Worm (Caenorhabditis elegans) whole organism, L3 larva: ENCODE data around the gene nstp-9.

Experiments used
- aly-2 ChIP-seq: fragments of 150-350 bp; optimal IDR thresholded peaks from 2 replicates; lab custom pipeline; 2014; ENCODE audit warnings: missing biosample characterization, missing genetic modification characterization
- ama-1 ChIP-seq: fragments of 150-350 bp; optimal IDR thresholded peaks from 2 replicates; lab custom pipeline; 2018
- ceh-82 ChIP-seq: fragments of 150-350 bp; optimal IDR thresholded peaks from 2 replicates; lab custom pipeline; 2014; ENCODE audit warnings: missing biosample characterization, missing genetic modification characterization
- ceh-9 ChIP-seq: sonication (generic microtip); optimal IDR thresholded peaks from 2 replicates; lab custom pipeline; 2018; ENCODE audit warnings: missing biosample characterization, missing genetic modification characterization
- daf-12 ChIP-seq: fragments of 150-350 bp; optimal IDR thresholded peaks from 2 replicates; lab custom pipeline; 2014; ENCODE audit warnings: missing biosample characterization, missing genetic modification reagents, missing genetic modification characterization
- egl-5 ChIP-seq: fragments of 150-350 bp; optimal IDR thresholded peaks from 2 replicates; lab custom pipeline; 2017; ENCODE audit warnings: missing biosample characterization, missing genetic modification reagents, missing genetic modification characterization, inconsistent platforms
- elt-2 ChIP-seq: sonication (generic microtip); optimal IDR thresholded peaks from 2 replicates; lab custom pipeline; 2016; ENCODE audit warnings: missing genetic modification reagents, mild to moderate bottlenecking, missing genetic modification characterization, missing compliant biosample characterization
- elt-3 ChIP-seq, 3 experiments: fragments of 150-350 bp in 1 of 3; sonication (generic microtip) in 2 of 3; optimal IDR thresholded peaks; 2 replicates in 2 of 3; 4 replicates in 1 of 3; lab custom pipeline; 2014 to 2017; ENCODE audit warnings: missing biosample characterization in 3 of 3, missing genetic modification characterization in 3 of 3
- eor-1 ChIP-seq, 2 experiments: fragments of 150-350 bp; optimal IDR thresholded peaks; 2 replicates each; lab custom pipeline; 2014 to 2018; ENCODE audit warnings: missing biosample characterization in 2 of 2, missing genetic modification characterization in 2 of 2
- lin-15B ChIP-seq: fragments of 150-350 bp; optimal IDR thresholded peaks from 2 replicates; lab custom pipeline; 2014; ENCODE audit warnings: missing biosample characterization, missing genetic modification characterization
- lin-39 ChIP-seq: fragments of 150-350 bp; optimal IDR thresholded peaks from 2 replicates; lab custom pipeline; 2018; ENCODE audit warnings: missing biosample characterization, missing genetic modification reagents, missing genetic modification characterization
- lsy-12 ChIP-seq: sonication (generic microtip); optimal IDR thresholded peaks from 2 replicates; lab custom pipeline; 2016; ENCODE audit warnings: mild to moderate bottlenecking, missing genetic modification characterization, missing compliant biosample characterization
- mdl-1 ChIP-seq: fragments of 150-350 bp; optimal IDR thresholded peaks from 2 replicates; lab custom pipeline; 2014; ENCODE audit warnings: missing biosample characterization, missing genetic modification characterization
- mml-1 ChIP-seq: fragments of 150-350 bp; sonication (generic microtip); optimal IDR thresholded peaks from 3 replicates; lab custom pipeline; 2014; ENCODE audit warnings: missing biosample characterization, missing genetic modification characterization
- nhr-23 ChIP-seq: fragments of 150-350 bp; optimal IDR thresholded peaks from 2 replicates; lab custom pipeline; 2014; ENCODE audit warnings: missing biosample characterization, missing genetic modification reagents, missing genetic modification characterization
- nhr-25 ChIP-seq: sonication (generic microtip); optimal IDR thresholded peaks from 2 replicates; lab custom pipeline; 2017; ENCODE audit warnings: missing biosample characterization, missing genetic modification characterization
- nhr-67 ChIP-seq: fragments of 150-350 bp; optimal IDR thresholded peaks from 2 replicates; lab custom pipeline; 2014; ENCODE audit warnings: missing biosample characterization, missing genetic modification characterization
- nhr-76 ChIP-seq: fragments of 150-350 bp; sonication (generic microtip); optimal IDR thresholded peaks from 5 replicates; lab custom pipeline; 2014; ENCODE audit warnings: missing biosample characterization, missing genetic modification characterization
- nhr-77 ChIP-seq: fragments of 150-350 bp; optimal IDR thresholded peaks from 2 replicates; lab custom pipeline; 2014; ENCODE audit warnings: missing biosample characterization, missing genetic modification characterization
- pha-4 ChIP-seq: fragments of 150-350 bp; optimal IDR thresholded peaks from 2 replicates; lab custom pipeline; 2014; ENCODE audit warnings: missing biosample characterization, missing genetic modification reagents, missing genetic modification characterization
- pqm-1 ChIP-seq: fragments of 150-350 bp; optimal IDR thresholded peaks from 2 replicates; lab custom pipeline; 2017; ENCODE audit warnings: missing biosample characterization, missing genetic modification characterization, inconsistent platforms
- skn-1 ChIP-seq: fragments of 150-350 bp; optimal IDR thresholded peaks from 2 replicates; lab custom pipeline; 2014; ENCODE audit warnings: missing biosample characterization, missing genetic modification characterization

Gene nstp-9

DNA sequence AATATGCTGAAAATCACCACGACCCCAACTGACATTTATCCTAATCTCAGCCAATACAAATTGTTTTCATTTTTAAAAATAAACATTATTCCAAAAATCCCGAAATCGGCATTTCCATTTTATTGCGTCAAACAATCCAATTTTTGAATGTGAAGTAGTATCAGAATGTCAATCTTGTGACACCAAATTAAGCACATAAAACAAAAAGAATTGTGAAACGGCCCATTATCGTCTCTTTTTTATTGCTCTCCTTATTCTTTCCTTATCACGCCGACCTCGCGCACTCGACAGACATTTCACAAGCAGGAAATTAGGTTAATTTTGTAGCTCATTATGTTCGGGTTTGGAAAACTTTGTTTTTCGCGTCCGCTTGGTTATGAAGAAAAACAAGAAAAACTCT lies 39.0 kb downstream of the nstp-9 start, which contains the start of gene T21E8.4:
TSS of gene T21E8.4 (plus strand) at position 301 of the 400 bp plus-strand sequence.
- TF ChIP-seq daf-12 (tag; lab: Kevin White, UChicago), result no peak
- no peak for TF ChIP-seq nhr-76 (tag; lab: Kevin White, UChicago)
- no peak for TF ChIP-seq ama-1 (lab: Kevin White, UChicago)
- no peak for TF ChIP-seq lsy-12 (tag; lab: Kevin White, UChicago)
- TF ChIP-seq ceh-9, result no peak
- TF ChIP-seq skn-1 (tag; lab: Kevin White, UChicago), result no peak
- TF ChIP-seq nhr-67 (tag; lab: Kevin White, UChicago), result no peak
- TF ChIP-seq lin-15B, result no peak

DNA sequence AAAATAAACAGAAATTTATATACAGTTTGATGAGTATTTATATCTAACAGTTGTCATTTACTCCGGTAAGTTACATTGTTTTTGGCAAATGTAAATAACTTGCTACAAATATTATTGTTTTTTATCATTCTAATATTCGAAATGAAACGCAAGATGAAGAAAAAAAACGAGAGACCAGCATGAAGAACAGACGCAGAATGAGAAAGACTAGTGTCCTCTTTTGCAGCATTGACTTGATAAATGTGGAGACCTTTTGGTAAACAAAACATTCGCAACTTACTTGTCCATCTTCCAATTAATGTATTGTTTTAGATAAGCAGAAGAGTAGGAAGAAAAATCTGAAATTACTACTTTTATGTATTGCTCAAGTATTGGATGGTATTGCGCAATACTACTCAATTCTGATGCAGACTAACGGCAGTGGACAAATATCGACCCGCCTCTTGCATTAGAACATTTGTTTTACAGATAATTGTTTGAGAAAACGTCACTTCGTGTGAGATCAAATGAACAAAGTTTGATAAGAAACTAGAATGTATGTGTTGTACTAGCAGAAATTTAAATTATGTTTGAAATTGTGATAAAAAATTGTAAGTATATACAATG lies 42.3 kb downstream of the nstp-9 start, which contains the start of gene pgp-6:
TSS of gene pgp-6 (minus strand) at position 288 of the 606 bp plus-strand sequence.
- TF ChIP-seq aly-2 (tag; lab: Kevin White, UChicago), result no peak
- peak; percentile 67 for TF ChIP-seq elt-2 (tag; lab: Kevin White, UChicago)

DNA sequence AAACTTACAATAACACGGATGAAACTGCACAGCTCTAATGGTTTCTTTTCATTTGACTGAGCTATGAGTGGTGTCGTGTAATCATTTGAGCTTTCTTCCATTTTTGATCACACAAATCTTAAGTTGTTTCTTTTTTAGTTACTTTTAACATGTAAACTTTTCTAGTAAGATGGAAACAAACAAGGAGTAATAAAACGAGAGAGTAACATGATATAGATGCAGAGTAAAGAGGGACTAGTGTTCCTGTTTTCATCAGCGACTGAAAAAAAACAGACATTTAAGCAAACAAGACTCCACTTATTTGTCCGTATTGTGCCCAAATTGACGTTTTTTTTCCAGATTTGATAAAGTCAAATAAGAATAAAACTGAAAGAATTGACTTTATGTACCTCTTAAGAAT lies 49.4 kb downstream of the nstp-9 start, which contains the start of gene pgp-7:
TSS of gene pgp-7 (minus strand) at position 101 of the 400 bp plus-strand sequence.
- TF ChIP-seq lin-39 (no peak), eor-1 (tag; optimal IDR thresholded peaks at IDR 0.05; lab: Kevin White, UChicago) (no peak), pqm-1 (tag; lab: Kevin White, UChicago) (no peak), ceh-9 (no peak), ceh-82 (tag; lab: Kevin White, UChicago) (no peak), egl-5 (no peak), nhr-77 (tag; lab: Kevin White, UChicago) (no peak), mdl-1 (tag; lab: Kevin White, UChicago) (no peak), elt-3 (tag; optimal IDR thresholded peaks at IDR 0.05; lab: Kevin White, UChicago) (no peak), daf-12 (tag; lab: Kevin White, UChicago) (no peak), nhr-25 (tag; lab: Kevin White, UChicago) (no peak), nhr-76 (tag; lab: Kevin White, UChicago) (no peak), skn-1 (tag; lab: Kevin White, UChicago) (no peak), mml-1 (no peak), lin-15B (no peak), nhr-23 (tag; lab: Kevin White, UChicago) (no peak), pha-4 (tag; lab: Kevin White, UChicago) (no peak)
